Worm (Caenorhabditis elegans) whole organism, late embryonic: ENCODE results near the gene clec-127.

Experiments
- dve-1 ChIP-seq: sonication (generic microtip); optimal IDR thresholded peaks from 2 replicates; lab custom pipeline; 2017; ENCODE audit warnings: antibody characterized with exemption, mild to moderate bottlenecking, missing genetic modification characterization, missing compliant biosample characterization
- hlh-30 ChIP-seq: sonication (generic microtip); optimal IDR thresholded peaks from 2 replicates; lab custom pipeline; 2017; ENCODE audit warnings: antibody characterized with exemption, missing genetic modification characterization, missing compliant biosample characterization; ENCODE audit not compliant: insufficient read depth
- pqm-1 ChIP-seq: sonication (generic microtip); optimal IDR thresholded peaks from 2 replicates; lab custom pipeline; 2016; ENCODE audit warnings: missing genetic modification characterization, missing compliant biosample characterization
- syd-9 ChIP-seq: sonication (generic microtip); optimal IDR thresholded peaks from 2 replicates; lab custom pipeline; 2016; ENCODE audit warnings: mild to moderate bottlenecking, missing genetic modification characterization, moderate library complexity, missing compliant biosample characterization
- ztf-16 ChIP-seq: sonication (generic microtip); optimal IDR thresholded peaks from 2 replicates; lab custom pipeline; 2017; ENCODE audit warnings: missing genetic modification characterization, missing compliant biosample characterization

ce11 chrII:3555281-3555680, 13.7 kb downstream of the clec-127 start:
- TF ChIP-seq hlh-30 (tag; lab: Kevin White, UChicago) (no peak), dve-1 (tag; lab: Kevin White, UChicago) (no peak), syd-9 (tag; lab: Kevin White, UChicago) (no peak), pqm-1 (tag; lab: Kevin White, UChicago) (no peak), ztf-16 (no peak)
